Worm (Caenorhabditis elegans): ENCODE measurements around the gene nspg-7.1.
"Not testable (repeated sequence)": the region's sequence is repeated elsewhere in the genome, so short reads cannot be mapped to it uniquely, and the experiment has no call there.

Gene nspg-7.1

ce11 chrIV:9286305-9286704 lies 44.4 kb downstream of the nspg-7.1 start, which contains the start of gene nhr-267:
TSS of gene nhr-267 (minus strand) at chrIV:9286405.
- TF ChIP-seq mef-2 (tag; optimal IDR thresholded peaks at IDR 0.05); alr-1 (tag; optimal IDR thresholded peaks at IDR 0.05; ENCODE audit: borderline replicate concordance); zag-1 (tag; optimal IDR thresholded peaks at IDR 0.05): not testable (repeated sequence)

Data from whole organism, L1 larva.